ENCODE assay signal across 1 fruit fly cellular context in genomic region chr3R:19107058-19107457, dm6.
TF ChIP-seq lines count a peak whose summit lies in the region.

No protein-coding gene starts in this region.

TF ChIP-seq in whole organism, embryonic, 481 proteins besides CTCF, POLR2A, EP300 and RAD21 (continued from another document):
- TF ChIP-seq otp (GFP tag; IDR thresholded peaks at IDR 0.05; lab: Robert Waterston, UW) (peak; percentile 16; the same call in 1 of the 3 replicates), az2 (GFP tag; optimal IDR thresholded peaks at IDR 0.05; lab: Kevin White, UChicago) (peak; percentile 1), bsh (GFP tag; optimal IDR thresholded peaks at IDR 0.05; lab: Kevin White, UChicago) (peak in 1 of 2 experiments; percentile 26), sr (GFP tag; IDR thresholded peaks at IDR 0.05; lab: Robert Waterston, UW) (no peak), mam (GFP tag; optimal IDR thresholded peaks at IDR 0.05; lab: Kevin White, UChicago) (no peak), nau (GFP tag; optimal IDR thresholded peaks at IDR 0.05; lab: Kevin White, UChicago) (no peak), nmo (GFP tag; optimal IDR thresholded peaks at IDR 0.05; lab: Kevin White, UChicago) (no peak)
